Fruit fly (Drosophila melanogaster) whole organism, embryonic: ENCODE data around the gene beat-IIIc.
A peak's percentile ranks its signal among the peaks of the same experiment; 100 is the strongest.

Experiments
- BEAF-32 ChIP-seq: fragments of 200-800 bp; sonication (Bioruptor generic); optimal IDR thresholded peaks from 3 replicates; lab custom pipeline; 2017; ENCODE audit warnings: missing biosample characterization, missing genetic modification characterization, mild to moderate bottlenecking, moderate library complexity, missing genetic modification reagents
- C15 ChIP-seq: fragments of 200-800 bp; sonication (Bioruptor generic); IDR thresholded peaks from 3 replicates; pipeline ENCODE4 v1.3.6; 2022; ENCODE audit warnings: missing biosample characterization, missing genetic modification characterization
- CG10979 ChIP-seq: fragments of 200-800 bp; sonication (Bioruptor generic); optimal IDR thresholded peaks from 2 replicates; lab custom pipeline; 2018; ENCODE audit warnings: missing biosample characterization, mild to moderate bottlenecking, missing genetic modification characterization, moderate library complexity
- CG11723 ChIP-seq: fragments of 200-800 bp; sonication (Bioruptor generic); optimal IDR thresholded peaks from 2 replicates; lab custom pipeline; 2017; ENCODE audit warnings: missing biosample characterization, mild to moderate bottlenecking, missing genetic modification characterization
- CG12659 ChIP-seq: fragments of 200-800 bp; sonication (Bioruptor generic); optimal IDR thresholded peaks from 3 replicates; lab custom pipeline; 2017; ENCODE audit warnings: mild to moderate bottlenecking, missing biosample characterization, missing genetic modification reagents, missing genetic modification characterization
- CG14050 ChIP-seq: fragments of 200-800 bp; sonication (Bioruptor generic); IDR thresholded peaks from 3 replicates; pipeline ENCODE4 v1.3.6; 2022; ENCODE audit warnings: missing biosample characterization, missing genetic modification characterization
- CG15601 ChIP-seq: fragments of 200-800 bp; sonication (Bioruptor generic); optimal IDR thresholded peaks from 3 replicates; lab custom pipeline; 2019; ENCODE audit warnings: missing biosample characterization, mild to moderate bottlenecking, missing genetic modification characterization, moderate library complexity
- CG16815 ChIP-seq: fragments of 200-800 bp; sonication (Bioruptor generic); optimal IDR thresholded peaks from 3 replicates; lab custom pipeline; 2017; ENCODE audit warnings: missing biosample characterization, mild to moderate bottlenecking, missing genetic modification characterization
- CG17359 ChIP-seq: fragments of 200-800 bp; sonication (Bioruptor generic); optimal IDR thresholded peaks from 3 replicates; lab custom pipeline; 2018; ENCODE audit warnings: missing biosample characterization, mild to moderate bottlenecking, missing genetic modification characterization, moderate library complexity
- CG1792 ChIP-seq: fragments of 200-800 bp; sonication (Bioruptor generic); optimal IDR thresholded peaks from 2 replicates; lab custom pipeline; 2016; ENCODE audit warnings: missing biosample characterization, missing genetic modification characterization
- CG3838 ChIP-seq: fragments of 200-800 bp; sonication (Bioruptor generic); optimal IDR thresholded peaks from 3 replicates; lab custom pipeline; 2016; ENCODE audit warnings: missing biosample characterization, missing genetic modification characterization
- CG3847 ChIP-seq: fragments of 200-800 bp; sonication (Bioruptor generic); IDR thresholded peaks from 2 replicates; pipeline ENCODE4 v1.3.6; 2022; ENCODE audit warnings: missing biosample characterization, missing genetic modification characterization
- CG42726 ChIP-seq: fragments of 200-800 bp; sonication (Bioruptor generic); IDR thresholded peaks from 2 replicates; pipeline ENCODE4 v1.3.6; 2022; ENCODE audit warnings: missing biosample characterization, missing genetic modification characterization; ENCODE audit not compliant: partially characterized antibody
- CG4707 ChIP-seq: fragments of 200-800 bp; sonication (Bioruptor generic); optimal IDR thresholded peaks from 2 replicates; lab custom pipeline; 2018; ENCODE audit warnings: missing biosample characterization, mild to moderate bottlenecking, missing genetic modification characterization, moderate library complexity
- CG6683 ChIP-seq: fragments of 200-800 bp; sonication (Bioruptor generic); optimal IDR thresholded peaks from 2 replicates; lab custom pipeline; 2017; ENCODE audit warnings: missing biosample characterization, mild to moderate bottlenecking, missing genetic modification characterization, missing genetic modification reagents
- CG6854 ChIP-seq: fragments of 200-800 bp; sonication (Bioruptor generic); optimal IDR thresholded peaks from 3 replicates; lab custom pipeline; 2017; ENCODE audit warnings: missing biosample characterization, mild to moderate bottlenecking, missing genetic modification characterization
- CG7928 ChIP-seq: fragments of 200-800 bp; sonication (Bioruptor generic); optimal IDR thresholded peaks from 2 replicates; lab custom pipeline; 2017; ENCODE audit warnings: missing biosample characterization, mild to moderate bottlenecking, missing genetic modification characterization
- CG8388 ChIP-seq: fragments of 200-800 bp; sonication (Bioruptor generic); optimal IDR thresholded peaks from 2 replicates; lab custom pipeline; 2019; ENCODE audit warnings: missing biosample characterization, mild to moderate bottlenecking, missing genetic modification characterization, moderate library complexity
- CoRest ChIP-seq: fragments of 200-800 bp; sonication (Bioruptor generic); optimal IDR thresholded peaks from 3 replicates; lab custom pipeline; 2018; ENCODE audit warnings: missing biosample characterization, mild to moderate bottlenecking, missing genetic modification characterization, moderate library complexity
- CrebB ChIP-seq: fragments of 200-800 bp; sonication (Bioruptor generic); optimal IDR thresholded peaks from 3 replicates; lab custom pipeline; 2018; ENCODE audit warnings: missing biosample characterization, mild to moderate bottlenecking, missing genetic modification characterization
- D19A ChIP-seq: fragments of 200-800 bp; optimal IDR thresholded peaks from 3 replicates; lab custom pipeline; 2019; ENCODE audit warnings: missing biosample characterization, mild to moderate bottlenecking, missing genetic modification characterization, moderate library complexity
- Deaf1 ChIP-seq: fragments of 200-800 bp; optimal IDR thresholded peaks from 3 replicates; lab custom pipeline; 2019; ENCODE audit warnings: missing biosample characterization, mild to moderate bottlenecking, missing genetic modification characterization, moderate library complexity
- Dip2 ChIP-seq: fragments of 200-800 bp; sonication (Bioruptor generic); IDR thresholded peaks from 2 replicates; pipeline ENCODE4 v1.3.6; 2022; ENCODE audit warnings: missing biosample characterization, missing genetic modification characterization
- Doc2 ChIP-seq: fragments of 200-800 bp; sonication (Bioruptor generic); IDR thresholded peaks from 2 replicates; pipeline ENCODE4 v1.3.6; 2022; ENCODE audit warnings: missing biosample characterization, missing genetic modification characterization
- ERR ChIP-seq: fragments of 200-800 bp; sonication (Bioruptor generic); optimal IDR thresholded peaks from 2 replicates; lab custom pipeline; 2016; ENCODE audit warnings: missing biosample characterization, missing genetic modification characterization
- Kr ChIP-seq: fragments of 200-800 bp; sonication (Bioruptor generic); optimal IDR thresholded peaks from 2 replicates; lab custom pipeline; 2017; ENCODE audit warnings: missing biosample characterization, mild to moderate bottlenecking, missing genetic modification characterization
- Max ChIP-seq: fragments of 200-800 bp; sonication (Bioruptor generic); optimal IDR thresholded peaks from 2 replicates; lab custom pipeline; 2016; ENCODE audit warnings: missing biosample characterization, mild to moderate bottlenecking, missing genetic modification characterization
- Meics ChIP-seq: fragments of 200-800 bp; sonication (Bioruptor generic); optimal IDR thresholded peaks from 2 replicates; lab custom pipeline; 2017; ENCODE audit warnings: missing biosample characterization, mild to moderate bottlenecking, missing genetic modification characterization
- Neu2 ChIP-seq: fragments of 200-800 bp; sonication (Bioruptor generic); optimal IDR thresholded peaks from 3 replicates; lab custom pipeline; 2016; ENCODE audit warnings: missing biosample characterization, missing genetic modification characterization, borderline replicate concordance
- Nf-YA ChIP-seq: fragments of 200-800 bp; sonication (Bioruptor generic); IDR thresholded peaks from 2 replicates; pipeline ENCODE4 v1.3.6; 2022; ENCODE audit warnings: missing biosample characterization, missing genetic modification characterization
- Oli ChIP-seq: fragments of 200-800 bp; sonication (Bioruptor generic); optimal IDR thresholded peaks from 2 replicates; lab custom pipeline; 2018; ENCODE audit warnings: missing biosample characterization, mild to moderate bottlenecking, missing genetic modification characterization, moderate library complexity
- Taf1 ChIP-seq: fragments of 200-800 bp; sonication (Bioruptor generic); IDR thresholded peaks from 2 replicates; pipeline ENCODE4 v1.3.6; 2022; ENCODE audit warnings: missing biosample characterization, missing genetic modification characterization
- Vsx1 ChIP-seq: fragments of 200-800 bp; sonication (Bioruptor generic); optimal IDR thresholded peaks from 2 replicates; lab custom pipeline; 2017; ENCODE audit warnings: missing biosample characterization, mild to moderate bottlenecking, missing genetic modification characterization, missing genetic modification reagents
- ap ChIP-seq: fragments of 200-800 bp; sonication (Bioruptor generic); IDR thresholded peaks from 2 replicates; pipeline ENCODE4 v1.3.6; 2022; ENCODE audit warnings: missing biosample characterization, missing genetic modification characterization
- cato ChIP-seq: fragments of 200-800 bp; sonication (Bioruptor generic); optimal IDR thresholded peaks from 2 replicates; lab custom pipeline; 2016; ENCODE audit warnings: missing biosample characterization, missing genetic modification characterization, borderline replicate concordance
- ci ChIP-seq: fragments of 200-800 bp; sonication (Bioruptor generic); IDR thresholded peaks from 3 replicates; pipeline ENCODE4 v1.3.6; 2022; ENCODE audit warnings: missing biosample characterization, missing genetic modification characterization
- crol ChIP-seq: fragments of 200-800 bp; sonication (Bioruptor generic); IDR thresholded peaks from 2 replicates; pipeline ENCODE4 v1.3.6; 2022; ENCODE audit warnings: missing biosample characterization, missing genetic modification characterization
- eyg ChIP-seq: fragments of 200-800 bp; sonication (Bioruptor generic); optimal IDR thresholded peaks from 3 replicates; lab custom pipeline; 2016; ENCODE audit warnings: missing biosample characterization, missing genetic modification characterization
- gcm ChIP-seq: fragments of 200-800 bp; sonication (Bioruptor generic); optimal IDR thresholded peaks from 2 replicates; lab custom pipeline; 2019; ENCODE audit warnings: missing biosample characterization, mild to moderate bottlenecking, missing genetic modification characterization, moderate library complexity
- gt ChIP-seq: fragments of 200-800 bp; sonication (Bioruptor generic); IDR thresholded peaks from 2 replicates; pipeline ENCODE4 v1.3.6; 2022; ENCODE audit warnings: missing biosample characterization, missing genetic modification characterization
- ken ChIP-seq: fragments of 200-800 bp; sonication (Bioruptor generic); IDR thresholded peaks from 3 replicates; pipeline ENCODE4 v1.3.6; 2022; ENCODE audit warnings: missing biosample characterization, missing genetic modification characterization
- klu ChIP-seq: fragments of 200-800 bp; sonication (Bioruptor generic); IDR thresholded peaks from 2 replicates; pipeline ENCODE4 v1.3.6; 2022; ENCODE audit warnings: missing biosample characterization, missing genetic modification characterization
- nau ChIP-seq: fragments of 200-800 bp; sonication (Bioruptor generic); optimal IDR thresholded peaks from 3 replicates; lab custom pipeline; 2017; ENCODE audit warnings: missing biosample characterization, mild to moderate bottlenecking, missing genetic modification characterization, missing genetic modification reagents
- pb ChIP-seq: fragments of 200-800 bp; sonication (Bioruptor generic); optimal IDR thresholded peaks from 3 replicates; lab custom pipeline; 2016; ENCODE audit warnings: missing biosample characterization, missing genetic modification characterization
- pfk ChIP-seq: fragments of 200-800 bp; sonication (Bioruptor generic); optimal IDR thresholded peaks from 2 replicates; lab custom pipeline; 2018; ENCODE audit warnings: missing biosample characterization, mild to moderate bottlenecking, missing genetic modification characterization, moderate library complexity
- repo ChIP-seq: fragments of 200-800 bp; sonication (Bioruptor generic); optimal IDR thresholded peaks from 2 replicates; lab custom pipeline; 2016; ENCODE audit warnings: missing biosample characterization, missing genetic modification characterization
- salm ChIP-seq: fragments of 200-800 bp; sonication (Bioruptor generic); optimal IDR thresholded peaks from 2 replicates; lab custom pipeline; 2018; ENCODE audit warnings: missing biosample characterization, mild to moderate bottlenecking, missing genetic modification characterization
- tap ChIP-seq: fragments of 200-800 bp; optimal IDR thresholded peaks from 3 replicates; lab custom pipeline; 2019; ENCODE audit warnings: missing biosample characterization, mild to moderate bottlenecking, missing genetic modification characterization, moderate library complexity
- ttk ChIP-seq: fragments of 200-800 bp; sonication (Bioruptor generic); IDR thresholded peaks from 2 replicates; pipeline ENCODE4 v2.1.2; 2022; ENCODE audit warnings: missing biosample characterization, missing genetic modification characterization
- vnd ChIP-seq: fragments of 200-800 bp; sonication (Bioruptor generic); IDR thresholded peaks from 3 replicates; pipeline ENCODE4 v1.3.6; 2022; ENCODE audit warnings: missing biosample characterization, missing genetic modification characterization; ENCODE audit not compliant: partially characterized antibody

Gene beat-IIIc

dm6 chr2L:17243101-17243780, 17.3 kb downstream of the beat-IIIc start (continued):
- TF ChIP-seq Taf1 (GFP tag; lab: Robert Waterston, UW): no peak
- no peak for TF ChIP-seq pfk (GFP tag; lab: Kevin White, UChicago)
- TF ChIP-seq C15 (GFP tag; lab: Robert Waterston, UW): no peak
- TF ChIP-seq CG1792 (GFP tag; lab: Kevin White, UChicago): peak; percentile 40
- TF ChIP-seq repo: no peak
- TF ChIP-seq Max (GFP tag; lab: Kevin White, UChicago): peak; percentile 7
- no peak for TF ChIP-seq CG6854 (GFP tag; lab: Kevin White, UChicago)
- TF ChIP-seq CG8388: peak; percentile 70
- TF ChIP-seq Kr (GFP tag; lab: Kevin White, UChicago): no peak
- TF ChIP-seq crol: peak; percentile 94
- peak; percentile 34 for TF ChIP-seq Deaf1
- TF ChIP-seq pb (GFP tag; lab: Kevin White, UChicago): no peak
- no peak for TF ChIP-seq ERR (GFP tag; lab: Kevin White, UChicago)
- 0 out of 2 replicates have a peak, but pooled peaks have one; percentile 7 for TF ChIP-seq CG3847 (GFP tag; lab: Robert Waterston, UW)
- no peak for TF ChIP-seq CG42726 (GFP tag; lab: Robert Waterston, UW)
- no peak for TF ChIP-seq Vsx1 (GFP tag; lab: Kevin White, UChicago)
- no peak for TF ChIP-seq CG12659 (GFP tag; lab: Kevin White, UChicago)
- TF ChIP-seq CG15601 (tag; lab: Kevin White, UChicago): peak; percentile 61
- TF ChIP-seq ci (GFP tag; lab: Robert Waterston, UW): peak; percentile 53; the same call in 1 of the 3 replicates
- TF ChIP-seq D19A (tag; lab: Kevin White, UChicago): peak; percentile 40
- TF ChIP-seq Oli (tag; lab: Kevin White, UChicago): peak; percentile 24
- TF ChIP-seq klu: no peak
- peak; percentile 59 for TF ChIP-seq CoRest
- TF ChIP-seq nau (GFP tag; lab: Kevin White, UChicago): no peak
- TF ChIP-seq CG11723 (GFP tag; lab: Kevin White, UChicago): no peak
- TF ChIP-seq tap (tag; lab: Kevin White, UChicago): peak; percentile 70
- no peak for TF ChIP-seq CrebB (tag; lab: Kevin White, UChicago)
- TF ChIP-seq Dip2 (GFP tag; lab: Robert Waterston, UW): no peak
- TF ChIP-seq CG3838 (GFP tag; lab: Kevin White, UChicago): no peak
- no peak for TF ChIP-seq CG7928 (GFP tag; lab: Kevin White, UChicago)
- TF ChIP-seq CG10979 (tag; lab: Kevin White, UChicago): peak; percentile 92
- TF ChIP-seq CG17359 (tag; lab: Kevin White, UChicago): peak; percentile 76
- TF ChIP-seq cato: no peak
- TF ChIP-seq gt: no peak
- TF ChIP-seq Neu2 (GFP tag; lab: Kevin White, UChicago): no peak
- TF ChIP-seq vnd (GFP tag; lab: Robert Waterston, UW): no peak
- no peak for TF ChIP-seq ken
- TF ChIP-seq ap: 0 out of 2 replicates have a peak, but pooled peaks have one; percentile 28
- no peak for TF ChIP-seq CG14050 (GFP tag; lab: Robert Waterston, UW)
- peak; percentile 56 for TF ChIP-seq ttk
- TF ChIP-seq gcm (GFP tag; lab: Kevin White, UChicago): no peak
- TF ChIP-seq salm (tag; lab: Kevin White, UChicago): no peak
- no peak for TF ChIP-seq BEAF-32 (GFP tag; lab: Kevin White, UChicago)
- no peak for TF ChIP-seq CG4707 (GFP tag; lab: Kevin White, UChicago)
- TF ChIP-seq Nf-YA (GFP tag; lab: Robert Waterston, UW): no peak
- no peak for TF ChIP-seq eyg
- TF ChIP-seq CG16815 (GFP tag; lab: Kevin White, UChicago): no peak
- no peak for TF ChIP-seq CG6683
- TF ChIP-seq Meics: no peak
- no peak for TF ChIP-seq Doc2 (GFP tag; lab: Robert Waterston, UW)
